Fruit fly (Drosophila melanogaster): Measurements from ENCODE around the gene cyr.
A peak's percentile ranks its signal among the peaks of the same experiment; 100 is the strongest.

Gene cyr

dm6 chrX:8135420-8135874 is at the start of gene cyr, which contains the start of gene CG2120:
cyr (minus strand) TSS chrX:8135713.
CG2120 (plus strand) TSS chrX:8135824.
- TF ChIP-seq CG1621 (tag; optimal IDR thresholded peaks at IDR 0.05) (no peak), Sox14 (GFP tag; optimal IDR thresholded peaks at IDR 0.05) (no peak), esn (GFP tag; optimal IDR thresholded peaks at IDR 0.05) (no peak), CG11294 (GFP tag; IDR thresholded peaks at IDR 0.05) (no peak), fkh (GFP tag; optimal IDR thresholded peaks at IDR 0.05) (no peak), pdm3 (GFP tag; optimal IDR thresholded peaks at IDR 0.05) (no peak), CG6854 (GFP tag; optimal IDR thresholded peaks at IDR 0.05) (no peak), spab (GFP tag; optimal IDR thresholded peaks at IDR 0.05) (no peak), OdsH (GFP tag; optimal IDR thresholded peaks at IDR 0.05) (no peak), Gug (GFP tag; IDR thresholded peaks at IDR 0.05) (no peak), CG9139 (GFP tag; optimal IDR thresholded peaks at IDR 0.05) (no peak), CG10669 (GFP tag; optimal IDR thresholded peaks at IDR 0.05) (no peak), Eip93F (GFP tag; optimal IDR thresholded peaks at IDR 0.05) (no peak), CG7368 (GFP tag; optimal IDR thresholded peaks at IDR 0.05) (no peak), CG8119 (GFP tag; IDR thresholded peaks at IDR 0.05) (no peak), net (GFP tag; optimal IDR thresholded peaks at IDR 0.05) (no peak)

dm6 chrX:8179858-8180257 is 44.3 kb upstream of the cyr start:
- TF ChIP-seq dac (GFP tag; optimal IDR thresholded peaks at IDR 0.05): no peak
- no peak for TF ChIP-seq lz (GFP tag; optimal IDR thresholded peaks at IDR 0.05)
- TF ChIP-seq svp (GFP tag): peak; percentile 41

- TF ChIP-seq vri (GFP tag; optimal IDR thresholded peaks at IDR 0.05): no peak
- no peak for TF ChIP-seq Blimp-1 (GFP tag; optimal IDR thresholded peaks at IDR 0.05)
- TF ChIP-seq Hr38 (GFP tag; optimal IDR thresholded peaks at IDR 0.05): no peak
- no peak for TF ChIP-seq net (GFP tag; optimal IDR thresholded peaks at IDR 0.05)
- no peak for TF ChIP-seq acj6 (GFP tag; optimal IDR thresholded peaks at IDR 0.05)
- TF ChIP-seq lz (GFP tag; optimal IDR thresholded peaks at IDR 0.05): no peak
- no peak for TF ChIP-seq CG3919 (GFP tag; optimal IDR thresholded peaks at IDR 0.05)
These were observed 43.5 kb upstream of the cyr start for dm6 chrX:8178989-8179388.

- no peak for TF ChIP-seq OdsH (GFP tag; optimal IDR thresholded peaks at IDR 0.05)
- TF ChIP-seq CG32006 (GFP tag; optimal IDR thresholded peaks at IDR 0.05): peak; percentile 42
- TF ChIP-seq net (GFP tag; optimal IDR thresholded peaks at IDR 0.05): peak; percentile 11
- TF ChIP-seq ss (GFP tag; optimal IDR thresholded peaks at IDR 0.05): peak in 1 of 2 experiments; percentile 48
- TF ChIP-seq fd59A (GFP tag; optimal IDR thresholded peaks at IDR 0.05): no peak
- peak; percentile 75 for TF ChIP-seq Eip78C (GFP tag)
- TF ChIP-seq CG10669 (GFP tag; optimal IDR thresholded peaks at IDR 0.05): no peak
- no peak for TF ChIP-seq CG6276 (GFP tag; optimal IDR thresholded peaks at IDR 0.05)
- TF ChIP-seq CG6808 (GFP tag; optimal IDR thresholded peaks at IDR 0.05): no peak
- TF ChIP-seq CG8632 (GFP tag; optimal IDR thresholded peaks at IDR 0.05): no peak
- TF ChIP-seq CG1621 (tag; optimal IDR thresholded peaks at IDR 0.05): no peak
- TF ChIP-seq CG7368 (GFP tag; optimal IDR thresholded peaks at IDR 0.05): no peak
- TF ChIP-seq svp (GFP tag): peak; percentile 70
- no peak for TF ChIP-seq Hr38 (GFP tag; optimal IDR thresholded peaks at IDR 0.05)
- TF ChIP-seq fkh (GFP tag; optimal IDR thresholded peaks at IDR 0.05): no peak
- peak; percentile 10 for TF ChIP-seq dsx (GFP tag; optimal IDR thresholded peaks at IDR 0.05; ENCODE audit: poor library complexity, severe bottlenecking)
- TF ChIP-seq CG15336 (GFP tag; IDR thresholded peaks at IDR 0.05): no peak
- no peak for TF ChIP-seq spab (GFP tag; optimal IDR thresholded peaks at IDR 0.05)
- TF ChIP-seq Blimp-1 (GFP tag; optimal IDR thresholded peaks at IDR 0.05): no peak
- TF ChIP-seq Sox102F (GFP tag; optimal IDR thresholded peaks at IDR 0.05): no peak
- TF ChIP-seq Lpt (GFP tag; optimal IDR thresholded peaks at IDR 0.05): no peak
- no peak for TF ChIP-seq dac (GFP tag; optimal IDR thresholded peaks at IDR 0.05)
These were observed 42.8 kb upstream of the cyr start, which contains the start of gene sdt for dm6 chrX:8178165-8178955. sdt (plus strand) TSS chrX:8178549.

Measured in whole organism, prepupa.